Worm (Caenorhabditis elegans) whole organism, L3 larva: ENCODE measurements around the gene irk-1.

Experiments
- fkh-2 ChIP-seq: fragments of 150-350 bp; optimal IDR thresholded peaks from 2 replicates; lab custom pipeline; 2014; ENCODE audit warnings: missing biosample characterization, missing genetic modification reagents, missing genetic modification characterization
- jun-1 ChIP-seq: fragments of 150-350 bp; optimal IDR thresholded peaks from 2 replicates; lab custom pipeline; 2014; ENCODE audit warnings: missing biosample characterization, missing genetic modification reagents, missing genetic modification characterization
- nhr-12 ChIP-seq: fragments of 150-350 bp; optimal IDR thresholded peaks from 2 replicates; lab custom pipeline; 2014; ENCODE audit warnings: missing biosample characterization, missing genetic modification characterization
- nhr-76 ChIP-seq: fragments of 150-350 bp; sonication (generic microtip); optimal IDR thresholded peaks from 5 replicates; lab custom pipeline; 2014; ENCODE audit warnings: missing biosample characterization, missing genetic modification characterization
- ztf-4 ChIP-seq: fragments of 150-350 bp; optimal IDR thresholded peaks from 2 replicates; lab custom pipeline; 2014; ENCODE audit warnings: missing biosample characterization, missing genetic modification characterization

- TF ChIP-seq nhr-12 (tag; lab: Kevin White, UChicago) (no peak), jun-1 (tag; lab: Kevin White, UChicago) (no peak), nhr-76 (tag; lab: Kevin White, UChicago) (no peak), fkh-2 (tag; lab: Kevin White, UChicago) (no peak), ztf-4 (no peak)
Measured at ce11 chrX:6744978-6745377, 32.9 kb downstream of the irk-1 start.
